Worm (Caenorhabditis elegans): ENCODE measurements around the gene Y50D4B.4.

Y50D4B.4 gene

ce11 chrV:1142251-1142650, 49.8 kb downstream of the Y50D4B.4 start:
- TF ChIP-seq nhr-27 (tag; optimal IDR thresholded peaks at IDR 0.05) (no peak), lsy-27 (tag; optimal IDR thresholded peaks at IDR 0.05; ENCODE audit: borderline replicate concordance, insufficient read depth) (no peak)

Data from whole organism, young adult.